Worm (Caenorhabditis elegans) whole organism, L4 larva: Measurements from ENCODE around the gene C38C3.3.

ENCODE experiments used
- ama-1 ChIP-seq: fragments of 150-350 bp; optimal IDR thresholded peaks from 2 replicates; lab custom pipeline; 2014; ENCODE audit warnings: inconsistent platforms, mixed read lengths
- arid-1 ChIP-seq: fragments of 200-800 bp; sonication (Bioruptor generic); conservative IDR thresholded peaks from 2 replicates; pipeline ENCODE4 v1.3.6; 2022; ENCODE audit warnings: missing genetic modification reagents, missing genetic modification characterization, missing compliant biosample characterization
- fkh-10 ChIP-seq: fragments of 150-350 bp; optimal IDR thresholded peaks from 2 replicates; lab custom pipeline; 2014; ENCODE audit warnings: missing biosample characterization, missing genetic modification reagents, missing genetic modification characterization
- fos-1 ChIP-seq: fragments of 150-350 bp; optimal IDR thresholded peaks from 2 replicates; lab custom pipeline; 2014; ENCODE audit warnings: missing biosample characterization, missing genetic modification characterization
- madf-5 ChIP-seq, 2 experiments: fragments of 200-800 bp; sonication (Bioruptor generic); IDR thresholded peaks; 2 replicates each; pipeline ENCODE4 v1.3.6; 2022; ENCODE audit warnings: missing compliant biosample characterization in 2 of 2, missing genetic modification characterization in 2 of 2
- snpc-4 ChIP-seq: fragments of 150-350 bp; optimal IDR thresholded peaks from 2 replicates; lab custom pipeline; 2014; ENCODE audit warnings: missing biosample characterization, missing genetic modification characterization
- unc-39 ChIP-seq: sonication (generic microtip); optimal IDR thresholded peaks from 2 replicates; lab custom pipeline; 2017; ENCODE audit warnings: missing biosample characterization, missing genetic modification characterization
- zip-2 ChIP-seq: fragments of 150-350 bp; optimal IDR thresholded peaks from 2 replicates; lab custom pipeline; 2014; ENCODE audit warnings: missing biosample characterization, missing genetic modification characterization

DNA sequence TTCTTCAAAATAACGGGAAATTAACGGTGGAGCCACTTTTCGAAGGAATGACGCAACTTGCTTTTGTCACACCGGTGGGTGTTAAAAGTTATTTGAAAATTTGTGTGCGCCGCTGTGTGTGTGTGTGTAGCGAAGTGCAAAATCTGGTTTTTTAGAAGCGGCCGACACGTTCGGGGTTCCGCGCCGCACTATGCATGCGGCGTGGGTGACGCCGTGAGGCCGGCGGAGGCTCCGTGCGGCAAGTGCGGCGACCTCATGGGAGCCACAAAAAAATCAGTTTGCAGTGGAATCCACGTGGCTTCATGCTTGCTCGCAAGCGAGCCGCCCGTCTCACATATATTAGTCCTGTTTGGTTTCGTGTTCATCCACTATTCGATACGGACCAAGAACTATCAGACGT lies 40.2 kb upstream of the C38C3.3 start:
- no peak for TF ChIP-seq fos-1 (tag; lab: Kevin White, UChicago)
- TF ChIP-seq arid-1 (GFP tag; lab: Robert Waterston, UW), result no peak
- TF ChIP-seq madf-5 (GFP tag; IDR thresholded peaks at IDR 0.05; lab: Robert Waterston, UW), result no peak
- TF ChIP-seq unc-39 (tag; lab: Kevin White, UChicago), result no peak
- TF ChIP-seq fkh-10, result no peak
- TF ChIP-seq ama-1, result no peak
- no peak for TF ChIP-seq zip-2
- no peak for TF ChIP-seq snpc-4 (tag; lab: Kevin White, UChicago)
